Fruit fly (Drosophila melanogaster): ENCODE results near the gene Dpm3.
A peak's percentile ranks its signal among the peaks of the same experiment; 100 is the strongest.

The Dpm3 gene

dm6 chr3R:13446489-13446888 lies 43.6 kb upstream of the Dpm3 start:
- no peak for TF ChIP-seq woc (GFP tag; optimal IDR thresholded peaks at IDR 0.05)
- no peak for TF ChIP-seq pan (optimal IDR thresholded peaks at IDR 0.05)
- TF ChIP-seq OdsH (GFP tag; optimal IDR thresholded peaks at IDR 0.05), result no peak
- no peak for TF ChIP-seq Mio (GFP tag; optimal IDR thresholded peaks at IDR 0.05)
- no peak for TF ChIP-seq rgr (GFP tag; optimal IDR thresholded peaks at IDR 0.05)
- no peak for TF ChIP-seq CG32264 (GFP tag; optimal IDR thresholded peaks at IDR 0.05)
- no peak for TF ChIP-seq Hnf4 (GFP tag; optimal IDR thresholded peaks at IDR 0.05)
- no peak for TF ChIP-seq Sp1 (GFP tag; optimal IDR thresholded peaks at IDR 0.05)
- peak; percentile 40 for TF ChIP-seq sv (GFP tag; optimal IDR thresholded peaks at IDR 0.05)

- TF ChIP-seq woc (GFP tag; optimal IDR thresholded peaks at IDR 0.05), result no peak
- no peak for TF ChIP-seq Sp1 (GFP tag; optimal IDR thresholded peaks at IDR 0.05)
- TF ChIP-seq Abd-B (GFP tag; optimal IDR thresholded peaks at IDR 0.05), result no peak
- no peak for TF ChIP-seq psq (GFP tag; optimal IDR thresholded peaks at IDR 0.05)
- no peak for TF ChIP-seq HLH106 (tag; optimal IDR thresholded peaks at IDR 0.05)
- TF ChIP-seq Rel (GFP tag; optimal IDR thresholded peaks at IDR 0.05), result no peak
- no peak for TF ChIP-seq Rel (tag; optimal IDR thresholded peaks at IDR 0.05)
- no peak for TF ChIP-seq Mio (GFP tag; optimal IDR thresholded peaks at IDR 0.05)
- no peak for TF ChIP-seq GATAd (GFP tag; optimal IDR thresholded peaks at IDR 0.05)
- TF ChIP-seq ey (GFP tag; optimal IDR thresholded peaks at IDR 0.05), result no peak
- TF ChIP-seq usp (GFP tag; optimal IDR thresholded peaks at IDR 0.05), result no peak
- no peak for TF ChIP-seq CG32264 (GFP tag; optimal IDR thresholded peaks at IDR 0.05)
Measured at dm6 chr3R:13446048-13446447, 43.2 kb upstream of the Dpm3 start.

- TF ChIP-seq Dfd (GFP tag; optimal IDR thresholded peaks at IDR 0.05), result no peak
- TF ChIP-seq sage (GFP tag; optimal IDR thresholded peaks at IDR 0.05), result no peak
- TF ChIP-seq OdsH (GFP tag; optimal IDR thresholded peaks at IDR 0.05), result no peak
- TF ChIP-seq fru (GFP tag; optimal IDR thresholded peaks at IDR 0.05), result no peak
- TF ChIP-seq br (GFP tag; optimal IDR thresholded peaks at IDR 0.05), result no peak
- TF ChIP-seq dmrt93B (GFP tag; optimal IDR thresholded peaks at IDR 0.05), result no peak
- no peak for TF ChIP-seq CrebA (GFP tag; optimal IDR thresholded peaks at IDR 0.05; ENCODE audit: borderline replicate concordance)
- TF ChIP-seq Hr83 (GFP tag; optimal IDR thresholded peaks at IDR 0.05; ENCODE audit: poor library complexity, severe bottlenecking), result no peak
- no peak for TF ChIP-seq Hnf4 (GFP tag; optimal IDR thresholded peaks at IDR 0.05)
- TF ChIP-seq woc (GFP tag; optimal IDR thresholded peaks at IDR 0.05), result no peak
- no peak for TF ChIP-seq Vsx2 (GFP tag; optimal IDR thresholded peaks at IDR 0.05; ENCODE audit: partially characterized antibody)
- no peak for TF ChIP-seq Myc (optimal IDR thresholded peaks at IDR 0.05)
- no peak for TF ChIP-seq Mio (GFP tag; optimal IDR thresholded peaks at IDR 0.05)
- no peak for TF ChIP-seq lola (GFP tag; optimal IDR thresholded peaks at IDR 0.05)
- TF ChIP-seq brk (GFP tag; optimal IDR thresholded peaks at IDR 0.05), result no peak
- TF ChIP-seq ey (GFP tag; optimal IDR thresholded peaks at IDR 0.05), result no peak
Measured at dm6 chr3R:13441703-13442102, 38.9 kb upstream of the Dpm3 start.

dm6 chr3R:13435836-13436235 lies 33.0 kb upstream of the Dpm3 start:
- TF ChIP-seq br (GFP tag; optimal IDR thresholded peaks at IDR 0.05) (no peak), dsf (GFP tag; optimal IDR thresholded peaks at IDR 0.05; ENCODE audit: borderline replicate concordance) (no peak), Dfd (GFP tag; optimal IDR thresholded peaks at IDR 0.05) (peak; percentile 43)

- TF ChIP-seq rgr (GFP tag; optimal IDR thresholded peaks at IDR 0.05), result no peak
- TF ChIP-seq psq (GFP tag; optimal IDR thresholded peaks at IDR 0.05), result peak; percentile 18
- TF ChIP-seq Rel (GFP tag; optimal IDR thresholded peaks at IDR 0.05), result no peak
- TF ChIP-seq Rel (tag; optimal IDR thresholded peaks at IDR 0.05), result peak; percentile 44
- peak; percentile 89 for TF ChIP-seq Myc (optimal IDR thresholded peaks at IDR 0.05)
- TF ChIP-seq CrebA (GFP tag; optimal IDR thresholded peaks at IDR 0.05; ENCODE audit: borderline replicate concordance), result no peak
Measured at dm6 chr3R:13434325-13435168, 31.7 kb upstream of the Dpm3 start, which contains the start of gene yrt. Gene yrt, minus strand, starts transcription at chr3R:13434984.

dm6 chr3R:13433623-13434022 lies 30.8 kb upstream of the Dpm3 start:
- peak; percentile 48 for TF ChIP-seq Hnf4 (GFP tag; optimal IDR thresholded peaks at IDR 0.05)
- TF ChIP-seq OdsH (GFP tag; optimal IDR thresholded peaks at IDR 0.05), result peak; percentile 73
- TF ChIP-seq N (GFP tag; optimal IDR thresholded peaks at IDR 0.05), result no peak
- no peak for TF ChIP-seq Rel (GFP tag; optimal IDR thresholded peaks at IDR 0.05)
- TF ChIP-seq Rel (tag; optimal IDR thresholded peaks at IDR 0.05), result no peak
- peak; percentile 52 for TF ChIP-seq psq (GFP tag; optimal IDR thresholded peaks at IDR 0.05)
- no peak for TF ChIP-seq dsf (GFP tag; optimal IDR thresholded peaks at IDR 0.05; ENCODE audit: borderline replicate concordance)
- TF ChIP-seq Hr83 (GFP tag; optimal IDR thresholded peaks at IDR 0.05; ENCODE audit: poor library complexity, severe bottlenecking), result no peak
- TF ChIP-seq Vsx2 (GFP tag; optimal IDR thresholded peaks at IDR 0.05; ENCODE audit: partially characterized antibody), result no peak
- no peak for TF ChIP-seq Myc (optimal IDR thresholded peaks at IDR 0.05)
- no peak for TF ChIP-seq Abd-B (GFP tag; optimal IDR thresholded peaks at IDR 0.05)
- TF ChIP-seq br (GFP tag; optimal IDR thresholded peaks at IDR 0.05), result peak; percentile 54
- TF ChIP-seq sv (GFP tag; optimal IDR thresholded peaks at IDR 0.05), result peak; percentile 65
- TF ChIP-seq fru (GFP tag; optimal IDR thresholded peaks at IDR 0.05), result peak; percentile 73
- no peak for TF ChIP-seq GATAd (GFP tag; optimal IDR thresholded peaks at IDR 0.05)
- TF ChIP-seq ey (GFP tag; optimal IDR thresholded peaks at IDR 0.05), result peak; percentile 76
- TF ChIP-seq h (GFP tag; optimal IDR thresholded peaks at IDR 0.05), result peak; percentile 67
- TF ChIP-seq foxo (GFP tag; optimal IDR thresholded peaks at IDR 0.05), result peak in 1 of 2 experiments; percentile 60
- TF ChIP-seq Sp1 (GFP tag; optimal IDR thresholded peaks at IDR 0.05), result peak; percentile 58
- no peak for TF ChIP-seq Dfd (GFP tag; optimal IDR thresholded peaks at IDR 0.05)
- TF ChIP-seq tai (GFP tag; optimal IDR thresholded peaks at IDR 0.05), result peak; percentile 39
- peak; percentile 60 for TF ChIP-seq HLH106 (tag; optimal IDR thresholded peaks at IDR 0.05)
- TF ChIP-seq jim (GFP tag; optimal IDR thresholded peaks at IDR 0.05), result no peak
- TF ChIP-seq rgr (GFP tag; optimal IDR thresholded peaks at IDR 0.05), result peak; percentile 85
- no peak for TF ChIP-seq CG9705 (GFP tag; optimal IDR thresholded peaks at IDR 0.05)
- no peak for TF ChIP-seq CrebA (GFP tag; optimal IDR thresholded peaks at IDR 0.05; ENCODE audit: borderline replicate concordance)

All from whole organism, wandering third instar larva.